Fruit fly (Drosophila melanogaster) whole organism: ENCODE results near the gene mbo.
"Not testable (repeated sequence)": the region's sequence is repeated elsewhere in the genome, so short reads cannot be mapped to it uniquely, and the experiment has no call there.

ENCODE experiments used
- CG8478 ChIP-seq: fragments of >200 bp; optimal IDR thresholded peaks from 2 replicates; lab custom pipeline; 2018; ENCODE audit warnings: inconsistent platforms
- Dll ChIP-seq: fragments of >200 bp; optimal IDR thresholded peaks from 2 replicates; lab custom pipeline; 2017
- EcR ChIP-seq, 2 experiments: fragments of >200 bp; optimal IDR thresholded peaks; 2 replicates each; lab custom pipeline; 2017; ENCODE audit warnings: missing biosample characterization in 2 of 2, missing genetic modification characterization in 2 of 2, missing genetic modification reagents in 2 of 2
- pan ChIP-seq: fragments of >200 bp; optimal IDR thresholded peaks from 2 replicates; lab custom pipeline; 2017
- psq ChIP-seq: fragments of >200 bp; optimal IDR thresholded peaks from 2 replicates; lab custom pipeline; 2017
- usp ChIP-seq: fragments of >200 bp; optimal IDR thresholded peaks from 2 replicates; lab custom pipeline; 2017; ENCODE audit warnings: missing biosample characterization, missing genetic modification characterization, mixed read lengths

Gene mbo

DNA sequence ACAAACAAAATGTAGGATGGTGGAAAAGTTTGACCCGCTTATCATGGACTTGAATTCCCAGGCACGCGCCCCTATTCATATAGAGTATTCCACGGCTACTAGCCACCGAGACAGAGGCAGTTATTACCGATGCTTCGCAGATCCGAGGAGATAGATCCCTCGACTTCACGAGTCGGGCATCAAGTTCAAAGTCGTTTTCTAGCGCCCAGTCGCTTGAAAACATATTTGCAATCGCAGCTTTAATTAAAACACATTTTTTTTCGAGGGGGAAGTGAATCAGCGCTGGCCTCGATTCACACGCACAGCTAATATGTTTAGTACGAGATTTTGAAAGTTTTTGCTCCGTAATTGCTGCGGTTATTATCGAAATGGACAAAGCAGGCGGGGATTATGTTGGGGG, 36.4 kb upstream of the mbo start:
- TF ChIP-seq Dll (lab: Kevin White, UChicago) (no peak), pan (lab: Kevin White, UChicago) (no peak)

- TF ChIP-seq CG8478 (lab: Kevin White, UChicago); usp; psq: not testable (repeated sequence)
Observed at dm6 chr3R:12712178-12713172, 33.6 kb upstream of the mbo start, which contains the start of gene PolQ. PolQ (minus strand) TSS chr3R:12712299.

DNA sequence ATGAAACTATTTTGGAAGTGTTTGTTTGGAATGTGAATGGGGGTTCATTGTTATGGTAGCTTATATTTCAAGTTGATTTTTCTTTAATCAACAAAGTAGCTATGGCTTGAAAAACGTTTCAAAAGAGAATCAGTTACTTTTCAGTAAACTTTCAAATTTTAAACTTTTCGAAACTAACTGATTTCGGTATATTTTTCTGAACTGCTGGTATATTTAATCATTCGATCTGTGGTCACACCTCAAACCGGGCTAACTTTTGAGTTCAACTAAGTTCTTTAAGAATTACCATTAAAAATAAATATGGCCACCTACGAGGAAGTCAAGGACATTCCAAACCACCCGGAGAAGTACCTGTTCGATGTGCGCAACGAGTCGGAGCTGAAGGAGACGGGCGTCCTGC, 26.0 kb upstream of the mbo start, which contains the start of gene CG12279:
Gene CG12279, plus strand, starts transcription at position 234 of the 400 bp plus-strand sequence.
- no peak for TF ChIP-seq pan (lab: Kevin White, UChicago)
- TF ChIP-seq EcR (GFP tag; optimal IDR thresholded peaks at IDR 0.05; lab: Kevin White, UChicago) = no peak
- no peak for TF ChIP-seq CG8478 (lab: Kevin White, UChicago)
- TF ChIP-seq usp = no peak
- TF ChIP-seq Dll (lab: Kevin White, UChicago) = no peak
- TF ChIP-seq psq = no peak

dm6 chr3R:12701994-12702494, 23.2 kb upstream of the mbo start:
- TF ChIP-seq EcR (GFP tag; optimal IDR thresholded peaks at IDR 0.05; lab: Kevin White, UChicago) = no peak
- TF ChIP-seq Dll (lab: Kevin White, UChicago) = no peak
- TF ChIP-seq pan (lab: Kevin White, UChicago) = no peak
- no peak for TF ChIP-seq usp
- TF ChIP-seq CG8478 (lab: Kevin White, UChicago) = no peak
- no peak for TF ChIP-seq psq

- TF ChIP-seq psq (no peak), Dll (lab: Kevin White, UChicago) (no peak), EcR (GFP tag; optimal IDR thresholded peaks at IDR 0.05; lab: Kevin White, UChicago) (no peak), CG8478 (lab: Kevin White, UChicago) (no peak), pan (lab: Kevin White, UChicago) (no peak), usp (no peak)
Observed at dm6 chr3R:12701257-12701656, 22.4 kb upstream of the mbo start.

DNA sequence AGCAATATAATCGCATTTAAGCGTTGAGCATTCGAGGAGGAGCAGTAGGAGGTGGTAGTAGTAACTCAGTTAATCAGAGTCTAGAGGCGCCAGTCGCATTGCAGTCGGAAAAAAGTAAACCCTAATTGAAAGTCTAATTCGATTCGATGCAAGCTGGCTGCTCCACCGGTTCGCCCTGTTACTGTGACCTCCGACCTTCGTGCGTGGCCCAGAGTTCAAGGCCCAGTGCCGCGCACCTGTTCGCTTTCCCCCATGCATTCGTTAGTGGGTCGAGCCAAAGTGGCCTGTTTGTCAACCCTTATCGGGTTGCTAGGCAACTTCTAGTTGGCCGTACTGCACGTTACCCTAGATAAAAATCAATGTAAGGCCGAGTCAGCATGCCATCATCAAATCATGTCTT, 21.6 kb upstream of the mbo start:
- no peak for TF ChIP-seq pan (lab: Kevin White, UChicago)
- no peak for TF ChIP-seq CG8478 (lab: Kevin White, UChicago)
- TF ChIP-seq Dll (lab: Kevin White, UChicago) = no peak
- TF ChIP-seq usp = no peak
- TF ChIP-seq psq = no peak
- TF ChIP-seq EcR (GFP tag; optimal IDR thresholded peaks at IDR 0.05; lab: Kevin White, UChicago) = no peak

dm6 chr3R:12699620-12700378, 20.9 kb upstream of the mbo start:
- no peak for TF ChIP-seq CG8478 (lab: Kevin White, UChicago)
- TF ChIP-seq psq = no peak
- TF ChIP-seq usp = no peak
- no peak for TF ChIP-seq EcR (GFP tag; optimal IDR thresholded peaks at IDR 0.05; lab: Kevin White, UChicago)
- no peak for TF ChIP-seq Dll (lab: Kevin White, UChicago)

dm6 chr3R:12698363-12698762, 19.5 kb upstream of the mbo start:
- no peak for TF ChIP-seq pan (lab: Kevin White, UChicago)
- no peak for TF ChIP-seq psq
- TF ChIP-seq EcR (GFP tag; optimal IDR thresholded peaks at IDR 0.05; lab: Kevin White, UChicago) = no peak
- no peak for TF ChIP-seq CG8478 (lab: Kevin White, UChicago)
- no peak for TF ChIP-seq usp
- TF ChIP-seq Dll (lab: Kevin White, UChicago) = no peak

DNA sequence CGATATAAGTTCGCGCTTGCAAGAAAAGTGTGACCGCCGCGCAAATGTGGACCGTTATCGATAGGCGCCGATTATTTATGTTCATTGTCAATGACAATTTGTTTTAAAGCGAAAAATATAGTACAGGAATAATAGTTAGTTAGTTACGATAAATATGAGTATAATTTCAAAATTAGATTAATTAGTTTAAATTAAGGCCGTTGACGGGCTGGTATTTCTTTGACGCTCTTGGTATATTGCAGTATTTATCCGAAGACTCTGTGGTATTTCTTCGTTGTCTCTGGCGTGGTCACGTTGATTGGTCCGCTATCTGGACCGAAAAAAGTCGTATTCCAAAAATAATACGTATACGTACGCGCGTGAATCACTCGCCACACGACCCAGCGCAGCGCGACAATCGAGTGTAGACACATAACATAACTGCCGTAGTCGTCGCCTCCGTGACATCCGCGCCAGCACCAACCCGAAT, 18.8 kb upstream of the mbo start:
- TF ChIP-seq usp (no peak), CG8478 (lab: Kevin White, UChicago) (no peak), Dll (lab: Kevin White, UChicago) (no peak), psq (no peak), EcR (GFP tag; optimal IDR thresholded peaks at IDR 0.05; lab: Kevin White, UChicago) (no peak), pan (lab: Kevin White, UChicago) (no peak)

DNA sequence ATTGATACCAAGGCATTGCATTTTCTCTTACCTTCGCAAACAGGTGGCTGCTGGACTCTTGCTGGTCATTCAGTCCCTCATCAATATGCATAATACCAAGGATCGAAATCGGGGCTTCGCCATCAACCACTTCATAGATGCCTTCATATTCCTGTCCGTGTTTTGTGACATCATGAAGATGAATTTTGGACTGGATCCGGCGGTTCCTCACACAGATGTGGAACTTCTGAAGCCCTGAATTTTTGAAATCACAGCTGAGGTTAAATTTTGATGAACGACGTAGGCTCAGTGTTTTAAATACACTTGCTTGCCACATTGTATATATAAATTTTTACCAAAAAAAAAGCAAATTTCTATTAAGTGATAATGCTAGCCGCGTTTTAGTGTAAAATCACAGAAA, 18.2 kb upstream of the mbo start, which contains the start of gene Past1:
Gene Past1, plus strand, starts transcription at position 301 of the 400 bp plus-strand sequence.
- TF ChIP-seq psq = no peak
- TF ChIP-seq EcR (GFP tag; optimal IDR thresholded peaks at IDR 0.05; lab: Kevin White, UChicago) = no peak
- TF ChIP-seq Dll (lab: Kevin White, UChicago) = no peak

- TF ChIP-seq EcR (GFP tag; optimal IDR thresholded peaks at IDR 0.05; lab: Kevin White, UChicago) (no peak), pan (lab: Kevin White, UChicago) (no peak), Dll (lab: Kevin White, UChicago) (no peak), usp (no peak), psq (no peak), CG8478 (lab: Kevin White, UChicago) (no peak)
Observed at dm6 chr3R:12694742-12695141, 15.9 kb upstream of the mbo start, which contains the start of the genes CG14391 and NijC. CG14391 (minus strand) TSS chr3R:12694842. NijC (plus strand) TSS chr3R:12695129.
